Fruit fly (Drosophila melanogaster) S2 (cell line): ENCODE measurements around the gene Cox11.

ENCODE experiments used
- CG8478 ChIP-seq: fragments of >200 bp; optimal IDR thresholded peaks from 2 replicates; lab custom pipeline; 2018
- CTCF ChIP-seq, 2 experiments: fragments of >200 bp; optimal IDR thresholded peaks; 2 replicates each; lab custom pipeline; 2018

The Cox11 gene

dm6 chr2L:5526738-5527137, at the start of gene Cox11:
Gene Cox11 (plus strand): TSS chr2L:5526957.
- TF ChIP-seq CTCF (optimal IDR thresholded peaks at IDR 0.05; lab: Kevin White, UChicago) (no peak), CG8478 (lab: Kevin White, UChicago) (no peak)

DNA sequence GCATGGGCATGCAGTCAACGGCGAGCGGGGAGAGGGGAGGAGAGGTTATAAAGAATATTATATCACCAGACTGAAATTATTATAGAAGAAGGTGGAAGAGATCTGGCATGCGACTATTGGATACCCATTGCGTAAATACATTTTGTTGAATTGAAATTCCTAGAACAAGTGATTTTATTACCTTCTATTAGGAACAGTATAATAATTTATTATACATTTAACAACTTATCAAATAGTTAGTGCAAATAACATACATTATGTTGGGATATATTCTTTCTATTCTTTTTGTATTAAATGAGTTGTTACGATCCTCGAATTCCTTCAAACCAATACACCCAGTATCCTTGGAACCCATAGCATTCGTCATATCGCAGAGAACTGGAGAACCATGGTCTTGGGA, 48.5 kb upstream of the Cox11 start:
- TF ChIP-seq CTCF (optimal IDR thresholded peaks at IDR 0.05; lab: Kevin White, UChicago), result no peak
- no peak for TF ChIP-seq CG8478 (lab: Kevin White, UChicago)

DNA sequence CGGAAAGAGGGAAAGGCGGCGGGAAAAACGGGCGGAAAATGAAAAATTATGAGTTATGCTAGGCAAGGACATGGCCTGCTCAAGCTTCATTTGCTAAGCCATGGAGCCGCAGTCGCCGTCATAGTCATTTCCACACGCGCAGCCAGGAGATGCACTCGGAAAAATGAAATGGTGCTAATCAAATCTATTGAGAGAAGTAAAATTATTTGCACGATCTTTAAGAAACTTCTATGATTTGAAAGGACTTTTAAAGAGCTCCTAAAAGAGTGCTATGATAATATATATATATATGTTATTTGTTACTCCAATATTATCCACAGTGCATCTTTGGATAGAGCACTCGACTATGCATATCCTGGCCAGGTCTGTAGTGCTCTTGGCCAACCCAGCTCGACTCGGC, 47.6 kb upstream of the Cox11 start:
- no peak for TF ChIP-seq CG8478 (lab: Kevin White, UChicago)
- no peak for TF ChIP-seq CTCF (optimal IDR thresholded peaks at IDR 0.05; lab: Kevin White, UChicago)

- TF ChIP-seq CTCF (optimal IDR thresholded peaks at IDR 0.05; lab: Kevin White, UChicago) (no peak), CG8478 (lab: Kevin White, UChicago) (no peak)
These were observed 46.8 kb upstream of the Cox11 start for dm6 chr2L:5479971-5480370.

DNA sequence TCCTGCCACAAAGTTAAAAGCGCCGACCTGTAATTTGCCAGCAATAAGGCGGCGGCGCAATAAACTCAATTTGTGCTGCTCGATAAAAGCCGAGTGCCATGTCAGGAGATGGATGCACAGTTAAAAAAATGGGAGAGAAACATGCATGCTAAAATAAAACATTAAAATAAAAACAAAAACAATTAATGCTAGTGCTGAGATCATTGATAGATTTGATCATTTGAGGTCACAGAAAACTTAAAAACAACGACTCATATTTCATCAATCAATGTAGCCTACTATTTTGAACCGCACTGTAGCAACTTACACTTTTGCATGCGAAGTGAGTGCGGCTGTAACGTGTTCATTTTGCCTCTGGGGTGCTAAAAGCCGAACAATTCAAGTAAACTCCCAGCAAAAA, 43.7 kb upstream of the Cox11 start:
- no peak for TF ChIP-seq CTCF (optimal IDR thresholded peaks at IDR 0.05; lab: Kevin White, UChicago)
- TF ChIP-seq CG8478 (lab: Kevin White, UChicago), result no peak

- no peak for TF ChIP-seq CG8478 (lab: Kevin White, UChicago)
- TF ChIP-seq CTCF (optimal IDR thresholded peaks at IDR 0.05; lab: Kevin White, UChicago), result no peak
These were observed 37.6 kb upstream of the Cox11 start for dm6 chr2L:5489084-5489617.

DNA sequence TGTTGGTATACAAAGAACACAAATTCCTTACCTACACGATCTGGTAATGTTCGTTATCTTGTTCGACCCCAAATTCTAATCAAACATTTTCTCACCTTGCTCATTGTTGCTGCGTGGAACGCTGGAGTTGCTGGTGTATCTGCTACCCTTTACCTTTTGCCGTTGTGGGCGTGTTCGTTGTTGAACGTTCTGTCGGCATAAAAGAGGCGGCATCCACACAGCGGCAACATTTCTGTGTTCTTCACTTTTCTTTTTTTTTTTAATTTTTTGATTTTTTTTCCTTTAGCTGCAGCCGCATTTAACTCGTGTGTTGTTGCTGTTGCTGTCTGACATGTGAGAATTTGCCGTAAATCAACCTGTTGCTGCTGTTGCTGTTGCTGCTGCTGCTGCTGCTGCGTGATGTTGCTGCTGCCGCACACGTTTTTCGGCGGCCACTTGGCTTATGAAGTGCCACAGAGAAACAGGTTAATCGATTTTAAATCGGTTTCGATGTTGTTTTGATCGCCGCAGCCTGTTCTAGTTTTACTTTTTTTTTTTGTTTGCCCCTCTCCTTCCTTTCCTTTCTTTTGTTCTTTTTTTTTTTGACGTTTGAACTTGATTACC, 36.9 kb upstream of the Cox11 start:
- TF ChIP-seq CTCF (optimal IDR thresholded peaks at IDR 0.05; lab: Kevin White, UChicago) (no peak), CG8478 (lab: Kevin White, UChicago) (no peak)

dm6 chr2L:5491220-5491619, 35.5 kb upstream of the Cox11 start:
- TF ChIP-seq CTCF (optimal IDR thresholded peaks at IDR 0.05; lab: Kevin White, UChicago), result no peak
- TF ChIP-seq CG8478 (lab: Kevin White, UChicago), result no peak

DNA sequence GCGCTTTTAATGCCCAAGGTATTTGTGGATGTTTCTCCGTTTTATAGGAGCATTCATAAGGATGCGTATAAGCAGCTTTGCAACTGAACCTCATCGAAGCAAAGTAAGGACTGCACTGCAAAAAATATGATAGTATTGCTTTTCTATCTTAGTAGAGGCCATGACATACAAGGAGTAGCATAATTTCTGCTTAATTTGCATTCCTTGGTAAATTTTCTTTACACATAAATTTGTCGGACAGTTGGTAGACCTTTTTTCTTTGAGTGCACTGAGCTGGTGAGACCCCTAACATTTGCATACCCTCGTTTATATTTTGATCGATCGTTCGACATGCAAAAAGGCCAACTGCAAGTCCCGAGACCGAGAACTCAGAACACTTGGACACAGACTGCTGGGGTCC, 33.8 kb upstream of the Cox11 start:
- no peak for TF ChIP-seq CTCF (optimal IDR thresholded peaks at IDR 0.05; lab: Kevin White, UChicago)
- no peak for TF ChIP-seq CG8478 (lab: Kevin White, UChicago)

DNA sequence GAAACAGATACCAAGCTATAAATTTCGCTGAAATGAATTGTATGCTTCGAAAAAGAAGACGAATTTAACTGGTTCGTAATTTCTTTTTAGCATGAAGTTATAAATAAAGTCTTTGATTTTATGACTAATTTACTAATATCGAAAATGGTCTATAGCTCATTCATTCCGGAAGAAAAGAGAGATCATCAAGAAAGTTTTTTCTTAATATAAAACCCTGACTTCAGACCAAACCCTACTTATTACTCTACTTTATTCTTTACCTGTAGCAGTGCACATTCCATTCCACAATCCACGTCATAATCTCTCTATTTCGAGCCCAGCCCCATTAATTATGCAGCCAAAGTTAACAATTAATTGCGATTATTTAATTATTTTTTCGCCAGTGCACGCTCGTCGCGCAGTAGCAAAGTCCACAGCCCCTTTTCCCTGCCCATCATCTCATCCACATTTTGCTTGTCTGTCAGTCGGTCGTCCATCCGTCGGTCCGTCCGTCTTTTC, 32.8 kb upstream of the Cox11 start:
- TF ChIP-seq CG8478 (lab: Kevin White, UChicago), result no peak
- TF ChIP-seq CTCF (optimal IDR thresholded peaks at IDR 0.05; lab: Kevin White, UChicago), result no peak

dm6 chr2L:5494808-5495356, 31.9 kb upstream of the Cox11 start:
- TF ChIP-seq CTCF (optimal IDR thresholded peaks at IDR 0.05; lab: Kevin White, UChicago) (no peak), CG8478 (lab: Kevin White, UChicago) (no peak)

DNA sequence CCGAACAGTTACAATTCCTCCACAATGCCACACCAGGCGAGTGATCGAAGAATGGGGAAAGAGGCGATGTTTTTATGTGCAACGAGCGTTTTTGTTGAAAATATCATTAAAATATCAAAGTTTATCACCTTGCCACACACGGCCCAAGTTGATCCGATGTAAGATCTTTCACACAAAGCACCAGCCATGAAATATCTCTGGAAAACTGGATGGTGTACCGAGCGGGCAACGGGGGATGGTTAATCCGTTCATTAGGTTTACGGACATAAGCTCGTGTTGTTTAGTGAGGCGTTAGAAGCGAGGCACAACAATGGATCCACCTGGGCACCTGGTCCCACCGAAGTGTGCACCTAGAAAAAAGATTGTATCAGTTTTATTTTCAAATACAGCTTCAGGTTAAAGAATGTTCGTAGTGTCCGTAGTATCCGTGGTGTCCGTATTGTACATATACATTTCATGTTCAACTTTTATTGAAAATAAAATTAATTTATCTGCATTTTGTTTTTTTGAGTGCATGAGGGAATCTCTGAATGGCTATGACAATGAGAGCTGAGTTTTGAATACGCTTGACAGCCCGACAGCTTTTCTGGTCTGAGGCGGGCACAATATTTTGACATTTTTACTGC, 30.2 kb upstream of the Cox11 start:
- TF ChIP-seq CTCF (optimal IDR thresholded peaks at IDR 0.05; lab: Kevin White, UChicago) (no peak), CG8478 (lab: Kevin White, UChicago) (no peak)

- TF ChIP-seq CTCF (optimal IDR thresholded peaks at IDR 0.05; lab: Kevin White, UChicago) (no peak), CG8478 (lab: Kevin White, UChicago) (no peak)
These were observed 27.3 kb upstream of the Cox11 start for dm6 chr2L:5499458-5499857.

DNA sequence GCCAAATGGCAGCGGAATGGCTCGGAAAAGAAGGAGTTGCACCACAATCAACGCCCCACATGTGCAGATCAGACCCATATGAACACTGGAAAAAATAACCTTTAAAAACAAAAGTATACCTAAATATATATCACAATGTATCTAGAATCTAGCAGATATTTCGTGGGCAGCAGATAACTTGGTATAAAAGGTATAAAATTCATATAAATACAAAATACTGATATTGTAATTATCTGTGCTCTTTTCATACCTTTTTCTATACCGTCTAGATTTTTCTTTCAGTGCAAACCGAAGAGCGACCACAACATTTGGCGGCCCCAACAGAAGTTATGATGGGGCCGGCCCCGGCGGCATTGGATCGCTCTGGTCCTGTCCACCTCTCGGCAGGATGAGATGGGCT, 25.4 kb upstream of the Cox11 start:
- TF ChIP-seq CTCF (optimal IDR thresholded peaks at IDR 0.05; lab: Kevin White, UChicago), result no peak
- no peak for TF ChIP-seq CG8478 (lab: Kevin White, UChicago)

- TF ChIP-seq CTCF (optimal IDR thresholded peaks at IDR 0.05; lab: Kevin White, UChicago), result no peak
- TF ChIP-seq CG8478 (lab: Kevin White, UChicago), result no peak
These were observed 23.9 kb upstream of the Cox11 start for dm6 chr2L:5502868-5503267.
